Worm (Caenorhabditis elegans): ENCODE measurements around the gene gem-1.

DNA sequence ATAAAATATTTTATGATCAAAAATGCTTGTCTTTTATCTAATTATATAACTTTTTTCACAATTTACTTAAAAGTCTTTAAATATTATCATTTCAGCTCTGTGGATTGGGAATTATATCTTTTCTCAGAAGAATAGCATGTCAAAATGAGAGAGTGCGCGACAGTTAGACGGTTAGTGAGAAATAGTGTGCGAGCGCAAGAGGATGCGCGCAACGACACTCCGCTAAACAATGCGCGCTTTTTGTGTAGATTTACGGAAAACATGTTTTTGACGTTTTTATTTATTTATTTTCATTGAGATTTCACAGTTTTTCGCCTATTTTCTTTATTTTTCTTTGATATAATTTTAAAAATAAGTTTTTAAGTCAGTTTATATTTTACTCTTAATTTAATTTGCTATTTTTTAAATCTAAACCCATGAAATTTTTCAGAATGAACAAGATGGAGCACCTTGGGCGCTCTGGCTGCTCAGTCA, 19.8 kb upstream of the gem-1 start, which contains the start of gene F02C12.3:
- TF ChIP-seq R02D3.7 (tag; optimal IDR thresholded peaks at IDR 0.05) = peak; percentile 92
- no peak for TF ChIP-seq unc-62 (GFP tag; optimal IDR thresholded peaks at IDR 0.05)
- TF ChIP-seq egl-27 (tag; optimal IDR thresholded peaks at IDR 0.05) = peak; percentile 75
- peak; percentile 82 for TF ChIP-seq lin-11 (tag; optimal IDR thresholded peaks at IDR 0.05)
- TF ChIP-seq nhr-25 (tag; optimal IDR thresholded peaks at IDR 0.05) = peak; percentile 90
- peak; percentile 43 for TF ChIP-seq fos-1 (tag; optimal IDR thresholded peaks at IDR 0.05)
- no peak for TF ChIP-seq lin-39 (tag; optimal IDR thresholded peaks at IDR 0.05)
- peak; percentile 74 to 91 for TF ChIP-seq lsy-2 (tag; optimal IDR thresholded peaks at IDR 0.05)
- TF ChIP-seq blmp-1 (tag; optimal IDR thresholded peaks at IDR 0.05; ENCODE audit: insufficient read depth) = peak; percentile 36

Data from whole organism, L2 larva.